Fruit fly (Drosophila melanogaster) whole organism, prepupa: ENCODE data around the gene CG32270.
A peak's percentile ranks its signal among the peaks of the same experiment; 100 is the strongest.

ENCODE experiments used
- CG11762 ChIP-seq: fragments of 200-800 bp; sonication (Bioruptor generic); optimal IDR thresholded peaks from 3 replicates; lab custom pipeline; 2016; ENCODE audit warnings: missing biosample characterization, missing genetic modification characterization; ENCODE audit not compliant: insufficient read depth
- CG11902 ChIP-seq: fragments of 200-800 bp; sonication (Bioruptor generic); optimal IDR thresholded peaks from 3 replicates; lab custom pipeline; 2016; ENCODE audit warnings: missing biosample characterization, missing genetic modification characterization
- CG15336 ChIP-seq: fragments of 200-800 bp; sonication (Bioruptor generic); IDR thresholded peaks from 2 replicates; pipeline ENCODE4 v1.3.6; 2022; ENCODE audit warnings: missing biosample characterization, missing genetic modification characterization
- CG1621 ChIP-seq: fragments of 200-800 bp; sonication (Bioruptor generic); optimal IDR thresholded peaks from 3 replicates; lab custom pipeline; 2018; ENCODE audit warnings: missing biosample characterization, mild to moderate bottlenecking, missing genetic modification characterization
- CG16779 ChIP-seq: fragments of 200-800 bp; sonication (Bioruptor generic); optimal IDR thresholded peaks from 3 replicates; lab custom pipeline; 2017; ENCODE audit warnings: missing biosample characterization, mild to moderate bottlenecking, missing genetic modification characterization
- CG3032 ChIP-seq: fragments of 200-800 bp; optimal IDR thresholded peaks from 2 replicates; lab custom pipeline; 2019; ENCODE audit warnings: missing biosample characterization, mild to moderate bottlenecking, missing genetic modification characterization, moderate library complexity
- CG31627 ChIP-seq: fragments of 200-800 bp; sonication (Bioruptor generic); optimal IDR thresholded peaks from 3 replicates; lab custom pipeline; 2016; ENCODE audit warnings: missing biosample characterization, missing genetic modification characterization
- CG32006 ChIP-seq: fragments of 200-800 bp; sonication (Bioruptor generic); optimal IDR thresholded peaks from 3 replicates; lab custom pipeline; 2017; ENCODE audit warnings: missing biosample characterization, mild to moderate bottlenecking, missing genetic modification characterization
- CG34406 ChIP-seq: fragments of 200-800 bp; sonication (Bioruptor generic); optimal IDR thresholded peaks from 3 replicates; lab custom pipeline; 2016; ENCODE audit warnings: missing biosample characterization, missing genetic modification characterization
- CG3919 ChIP-seq: fragments of 200-800 bp; sonication (Bioruptor generic); optimal IDR thresholded peaks from 3 replicates; lab custom pipeline; 2016; ENCODE audit warnings: missing biosample characterization, missing genetic modification characterization
- CG8119 ChIP-seq: fragments of 200-800 bp; sonication (Bioruptor generic); IDR thresholded peaks from 3 replicates; pipeline ENCODE4 v1.3.6; 2022; ENCODE audit warnings: missing biosample characterization, missing genetic modification characterization
- CG8632 ChIP-seq: fragments of 200-800 bp; sonication (Bioruptor generic); optimal IDR thresholded peaks from 3 replicates; lab custom pipeline; 2016; ENCODE audit warnings: missing biosample characterization, missing genetic modification characterization
- Eip93F ChIP-seq: fragments of 200-800 bp; sonication (Bioruptor generic); optimal IDR thresholded peaks from 2 replicates; lab custom pipeline; 2016; ENCODE audit warnings: missing biosample characterization, mild to moderate bottlenecking, missing genetic modification characterization
- Ets21C ChIP-seq: fragments of 200-800 bp; sonication (Bioruptor generic); optimal IDR thresholded peaks from 3 replicates; lab custom pipeline; 2016; ENCODE audit warnings: missing biosample characterization, missing genetic modification characterization
- Gug ChIP-seq: fragments of 200-800 bp; sonication (Bioruptor generic); IDR thresholded peaks from 2 replicates; pipeline ENCODE4 v1.3.6; 2022; ENCODE audit warnings: missing biosample characterization, missing genetic modification characterization
- OdsH ChIP-seq: fragments of 200-800 bp; sonication (Bioruptor generic); optimal IDR thresholded peaks from 3 replicates; lab custom pipeline; 2016; ENCODE audit warnings: missing biosample characterization, missing genetic modification characterization
- Smox ChIP-seq: fragments of 200-800 bp; sonication (Bioruptor generic); optimal IDR thresholded peaks from 3 replicates; lab custom pipeline; 2016; ENCODE audit warnings: missing biosample characterization, missing genetic modification characterization
- Sox15 ChIP-seq: fragments of 200-800 bp; sonication (Bioruptor generic); optimal IDR thresholded peaks from 3 replicates; lab custom pipeline; 2016; ENCODE audit warnings: missing biosample characterization, missing genetic modification characterization
- achi ChIP-seq: fragments of 200-800 bp; sonication (Bioruptor generic); optimal IDR thresholded peaks from 3 replicates; lab custom pipeline; 2016; ENCODE audit warnings: missing biosample characterization, missing genetic modification characterization
- cyc ChIP-seq: fragments of 200-800 bp; sonication (Bioruptor generic); optimal IDR thresholded peaks from 3 replicates; lab custom pipeline; 2016; ENCODE audit warnings: missing biosample characterization, missing genetic modification characterization
- dac ChIP-seq: fragments of 200-800 bp; sonication (Bioruptor generic); optimal IDR thresholded peaks from 2 replicates; lab custom pipeline; 2017; ENCODE audit warnings: missing biosample characterization, mild to moderate bottlenecking, missing genetic modification characterization
- esn ChIP-seq: fragments of 200-800 bp; sonication (Bioruptor generic); optimal IDR thresholded peaks from 2 replicates; lab custom pipeline; 2016; ENCODE audit warnings: missing biosample characterization, mild to moderate bottlenecking, missing genetic modification characterization, moderate library complexity
- fd59A ChIP-seq: fragments of 200-800 bp; sonication (Bioruptor generic); optimal IDR thresholded peaks from 2 replicates; lab custom pipeline; 2017; ENCODE audit warnings: missing biosample characterization, mild to moderate bottlenecking, missing genetic modification characterization, missing genetic modification reagents
- fd85E ChIP-seq: fragments of 200-800 bp; sonication (Bioruptor generic); optimal IDR thresholded peaks from 3 replicates; lab custom pipeline; 2016; ENCODE audit warnings: missing biosample characterization, missing genetic modification characterization
- fkh ChIP-seq: fragments of 200-800 bp; sonication (Bioruptor generic); optimal IDR thresholded peaks from 3 replicates; lab custom pipeline; 2017; ENCODE audit warnings: missing biosample characterization, mild to moderate bottlenecking, missing genetic modification characterization, moderate library complexity
- spab ChIP-seq: fragments of 200-800 bp; sonication (Bioruptor generic); optimal IDR thresholded peaks from 2 replicates; lab custom pipeline; 2017; ENCODE audit warnings: missing biosample characterization, mild to moderate bottlenecking, missing genetic modification characterization, missing genetic modification reagents
- svp ChIP-seq: fragments of 200-800 bp; sonication (Bioruptor generic); peaks from one replicate; lab custom pipeline; 2016; ENCODE audit warnings: missing biosample characterization, missing genetic modification characterization
- topi ChIP-seq: fragments of 200-800 bp; sonication (Bioruptor generic); optimal IDR thresholded peaks from 3 replicates; lab custom pipeline; 2016; ENCODE audit warnings: missing biosample characterization, missing genetic modification characterization
- vri ChIP-seq: fragments of 200-800 bp; sonication (Bioruptor generic); optimal IDR thresholded peaks from 3 replicates; lab custom pipeline; 2016; ENCODE audit warnings: missing biosample characterization, mild to moderate bottlenecking, missing genetic modification characterization

The CG32270 gene

DNA sequence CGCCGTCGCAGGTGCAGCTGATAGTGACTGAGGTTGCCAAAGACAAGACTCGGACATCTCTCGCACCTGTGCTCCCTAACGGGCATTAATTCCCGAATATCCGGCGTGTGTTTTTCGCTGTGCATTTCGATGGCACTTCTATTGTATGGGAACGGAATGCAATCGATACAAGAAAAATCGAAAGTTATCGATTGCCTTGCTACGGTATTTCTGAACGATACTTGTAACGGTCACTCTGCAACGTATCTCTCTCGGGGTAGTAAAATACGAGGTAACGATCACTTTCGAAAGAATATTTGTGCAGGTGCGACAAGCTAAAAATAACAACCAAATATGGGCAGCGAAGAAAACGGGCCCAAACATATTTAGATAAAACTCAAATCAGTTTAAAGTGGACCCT is 43.8 kb downstream of the CG32270 start, which contains the start of gene CG32280 (continued):
- TF ChIP-seq OdsH (no peak), fkh (no peak), Sox15 (GFP tag; lab: Kevin White, UChicago) (no peak), Ets21C (GFP tag; lab: Kevin White, UChicago) (peak; percentile 20), CG11902 (GFP tag; lab: Kevin White, UChicago) (no peak), spab (GFP tag; lab: Kevin White, UChicago) (no peak), CG32006 (GFP tag; lab: Kevin White, UChicago) (no peak), CG31627 (GFP tag; lab: Kevin White, UChicago) (peak; percentile 23), topi (GFP tag; lab: Kevin White, UChicago) (no peak), Eip93F (no peak)

DNA sequence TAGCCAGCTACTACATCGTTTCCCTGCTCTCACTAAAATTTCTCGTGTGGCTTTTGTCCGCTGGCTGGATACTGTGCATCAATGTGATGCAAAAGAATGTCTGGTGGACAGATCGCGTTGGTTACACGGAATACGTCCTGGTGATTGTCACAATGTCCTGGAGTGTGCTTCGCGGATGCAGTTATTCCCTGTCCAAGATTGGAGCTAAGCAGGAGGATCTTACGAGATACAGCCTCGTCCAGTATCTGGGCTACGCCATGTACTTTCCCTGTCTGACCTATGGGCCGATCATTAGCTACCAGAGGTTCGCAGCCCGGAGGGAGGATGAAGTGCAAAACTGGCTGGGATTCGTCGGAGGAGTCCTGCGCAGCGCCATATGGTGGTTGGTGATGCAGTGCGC is 46.2 kb downstream of the CG32270 start:
- TF ChIP-seq OdsH (no peak), CG8119 (GFP tag; lab: Robert Waterston, UW) (no peak), CG11762 (GFP tag; lab: Kevin White, UChicago) (no peak), CG3919 (GFP tag; lab: Kevin White, UChicago) (no peak), CG3032 (tag; lab: Kevin White, UChicago) (no peak), dac (GFP tag; lab: Kevin White, UChicago) (no peak), vri (GFP tag; lab: Kevin White, UChicago) (no peak), achi (no peak), CG8632 (GFP tag; lab: Kevin White, UChicago) (no peak), CG32006 (GFP tag; lab: Kevin White, UChicago) (no peak), Gug (GFP tag; lab: Robert Waterston, UW) (no peak), fd59A (no peak), fd85E (GFP tag; lab: Kevin White, UChicago) (no peak), CG34406 (GFP tag; lab: Kevin White, UChicago) (no peak), svp (no peak), CG15336 (GFP tag; lab: Robert Waterston, UW) (no peak), topi (GFP tag; lab: Kevin White, UChicago) (no peak)

DNA sequence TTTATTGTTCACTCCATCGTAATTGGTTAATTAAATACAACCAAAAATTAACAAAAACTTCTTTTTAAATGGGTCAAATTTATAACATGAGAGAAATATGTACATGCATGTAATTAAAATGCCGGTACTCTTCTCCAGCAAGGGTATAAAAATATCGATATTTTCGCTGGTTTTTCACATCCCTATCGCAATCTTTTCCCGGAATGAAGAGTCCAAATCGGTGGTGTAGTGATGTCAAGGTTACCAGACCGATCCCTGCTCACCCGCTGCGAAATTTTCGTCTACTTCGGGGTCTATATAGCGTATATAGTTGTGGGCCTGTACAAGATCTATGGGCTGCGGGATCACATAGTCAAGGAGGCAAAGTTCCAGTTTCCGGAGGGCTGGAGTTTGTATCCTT is 46.8 kb downstream of the CG32270 start, which contains the start of gene rasp:
TSS of gene rasp (plus strand) at position 213 of the 400 bp plus-strand sequence.
- TF ChIP-seq CG16779 (tag; lab: Kevin White, UChicago) (no peak), CG1621 (tag; lab: Kevin White, UChicago) (peak; percentile 90), Ets21C (GFP tag; lab: Kevin White, UChicago) (no peak)

DNA sequence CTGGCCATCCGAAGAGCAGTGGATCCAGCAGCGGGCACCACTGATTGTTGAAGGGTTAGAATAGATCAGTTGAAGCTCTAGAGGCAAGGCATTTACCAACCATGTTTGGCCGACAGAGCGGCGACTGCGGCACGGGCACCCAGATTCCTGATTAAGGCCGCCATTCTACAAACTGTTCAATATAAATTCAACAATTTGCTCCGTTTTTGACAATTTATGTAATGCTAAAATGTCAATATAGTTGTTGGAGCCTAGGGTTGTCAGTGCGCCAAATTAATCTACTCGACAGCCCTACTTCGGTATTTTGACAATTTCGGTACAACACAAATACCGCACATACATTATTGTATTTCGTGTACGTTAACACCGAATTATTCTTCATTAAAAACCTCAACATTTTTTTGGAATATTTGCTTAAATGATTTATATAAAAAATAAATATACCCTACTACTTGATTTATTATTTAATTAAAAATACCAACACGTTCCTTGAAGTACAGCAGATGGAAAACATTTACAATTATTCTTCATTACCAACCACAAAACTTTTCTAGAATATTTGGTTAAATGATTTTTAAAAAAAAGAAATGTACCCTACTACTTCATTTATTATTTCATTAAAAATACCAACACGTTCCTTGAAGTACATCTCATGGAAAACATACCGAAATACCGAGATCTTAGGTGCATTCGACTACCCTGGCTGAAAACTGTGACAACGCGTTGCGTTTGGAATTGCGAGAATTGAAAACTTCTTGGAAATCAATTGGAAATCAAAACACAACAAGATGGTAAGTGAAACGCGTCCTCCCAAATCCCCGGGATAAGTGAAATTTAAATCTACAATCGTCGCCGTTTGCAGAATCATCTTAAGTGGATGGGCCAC is 49.2 kb downstream of the CG32270 start, which contains the start of the genes ND-30 and CG15812:
TSS of gene ND-30 (minus strand) at position 270 of the 886 bp plus-strand sequence.
TSS of gene CG15812 (plus strand) at position 683 of the 886 bp plus-strand sequence.
- TF ChIP-seq CG32006 (GFP tag; lab: Kevin White, UChicago) (no peak), CG3032 (tag; lab: Kevin White, UChicago) (peak; percentile 14), esn (GFP tag; lab: Kevin White, UChicago) (peak; percentile 48), cyc (GFP tag; lab: Kevin White, UChicago) (peak; percentile 21)

DNA sequence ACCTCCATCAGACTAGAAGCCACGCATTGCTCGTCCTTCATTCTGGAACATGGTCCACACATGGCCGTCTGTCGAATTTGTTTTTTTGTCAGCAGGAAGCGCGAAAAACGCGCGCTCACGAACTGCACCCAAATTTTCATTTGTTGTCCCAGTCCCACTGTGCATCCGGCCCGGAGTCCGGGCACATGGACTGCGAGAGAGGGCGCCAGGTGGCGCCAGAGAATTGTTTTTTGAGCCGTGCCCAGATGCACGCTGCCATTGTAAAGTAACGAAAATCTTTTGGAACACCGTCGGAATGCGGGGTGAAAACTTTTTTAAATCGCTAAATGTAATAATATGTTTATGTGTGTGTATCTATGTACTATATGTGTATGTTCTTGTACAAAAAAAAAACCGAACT is 51.1 kb downstream of the CG32270 start:
- TF ChIP-seq spab (GFP tag; lab: Kevin White, UChicago) (no peak), CG8119 (GFP tag; lab: Robert Waterston, UW) (no peak), CG11902 (GFP tag; lab: Kevin White, UChicago) (no peak), Smox (GFP tag; lab: Kevin White, UChicago) (no peak), topi (GFP tag; lab: Kevin White, UChicago) (no peak)
